Fruit fly (Drosophila melanogaster): ENCODE data around the gene Ugt35E1.

The Ugt35E1 gene

dm6 chr3R:11209801-11210402 is 44.0 kb upstream of the Ugt35E1 start, which contains the start of the genes SdhC and Tctp (continued):
- TF ChIP-seq CG7368 (GFP tag; optimal IDR thresholded peaks at IDR 0.05) (no peak), topi (GFP tag; optimal IDR thresholded peaks at IDR 0.05) (peak; percentile 49), Ets21C (GFP tag; optimal IDR thresholded peaks at IDR 0.05) (peak; percentile 28), CG3032 (tag; optimal IDR thresholded peaks at IDR 0.05) (peak; percentile 23), salr (GFP tag; optimal IDR thresholded peaks at IDR 0.05) (peak in 1 of 2 experiments; percentile 10), dsx (GFP tag; optimal IDR thresholded peaks at IDR 0.05; ENCODE audit: poor library complexity, severe bottlenecking) (peak; percentile 10), CG11902 (GFP tag; optimal IDR thresholded peaks at IDR 0.05) (no peak), Sox102F (GFP tag; optimal IDR thresholded peaks at IDR 0.05) (peak; percentile 42), CG15336 (GFP tag; IDR thresholded peaks at IDR 0.05) (no peak), lz (GFP tag; optimal IDR thresholded peaks at IDR 0.05) (peak; percentile 47)

- TF ChIP-seq CG10669 (GFP tag; optimal IDR thresholded peaks at IDR 0.05) (no peak), ss (GFP tag; optimal IDR thresholded peaks at IDR 0.05) (peak in 1 of 2 experiments; percentile 58), vri (GFP tag; optimal IDR thresholded peaks at IDR 0.05) (peak; percentile 71), CG9139 (GFP tag; optimal IDR thresholded peaks at IDR 0.05) (peak; percentile 77), topi (GFP tag; optimal IDR thresholded peaks at IDR 0.05) (peak; percentile 23), Eip78C (GFP tag) (peak; percentile 93), fkh (GFP tag; optimal IDR thresholded peaks at IDR 0.05) (peak; percentile 23), Met (GFP tag; optimal IDR thresholded peaks at IDR 0.05) (no peak)
Observed at dm6 chr3R:11208766-11209331, 43.0 kb upstream of the Ugt35E1 start.

- peak; percentile 70 for TF ChIP-seq Sox102F (GFP tag; optimal IDR thresholded peaks at IDR 0.05)
- peak; percentile 62 for TF ChIP-seq CG10631 (GFP tag; optimal IDR thresholded peaks at IDR 0.05)
- TF ChIP-seq CG4318 (GFP tag; optimal IDR thresholded peaks at IDR 0.05) = no peak
- TF ChIP-seq Hr4 (GFP tag; optimal IDR thresholded peaks at IDR 0.05) = peak; percentile 61
- TF ChIP-seq CG1621 (tag; optimal IDR thresholded peaks at IDR 0.05) = no peak
- no peak for TF ChIP-seq CG11294 (GFP tag; IDR thresholded peaks at IDR 0.05)
- TF ChIP-seq fd85E (GFP tag; optimal IDR thresholded peaks at IDR 0.05) = no peak
- peak; percentile 59 for TF ChIP-seq CG8632 (GFP tag; optimal IDR thresholded peaks at IDR 0.05)
- peak; percentile 89 for TF ChIP-seq svp (GFP tag)
- TF ChIP-seq cyc (GFP tag; optimal IDR thresholded peaks at IDR 0.05) = peak; percentile 53
- TF ChIP-seq acj6 (GFP tag; optimal IDR thresholded peaks at IDR 0.05) = peak; percentile 74
- TF ChIP-seq CG6808 (GFP tag; optimal IDR thresholded peaks at IDR 0.05) = peak; percentile 14
- TF ChIP-seq vri (GFP tag; optimal IDR thresholded peaks at IDR 0.05) = peak; percentile 98
- TF ChIP-seq CG6163 (GFP tag; IDR thresholded peaks at IDR 0.05) = peak; percentile 71; the same call in 1 of the 3 replicates
- no peak for TF ChIP-seq CG9139 (GFP tag; optimal IDR thresholded peaks at IDR 0.05)
- peak; percentile 50 for TF ChIP-seq dsx (GFP tag; optimal IDR thresholded peaks at IDR 0.05; ENCODE audit: poor library complexity, severe bottlenecking)
- peak; percentile 71 for TF ChIP-seq CG32006 (GFP tag; optimal IDR thresholded peaks at IDR 0.05)
- peak; percentile 74 for TF ChIP-seq Eip93F (GFP tag; optimal IDR thresholded peaks at IDR 0.05)
- peak; percentile 30 for TF ChIP-seq spab (GFP tag; optimal IDR thresholded peaks at IDR 0.05)
- peak; percentile 77 for TF ChIP-seq esn (GFP tag; optimal IDR thresholded peaks at IDR 0.05)
- TF ChIP-seq Eip75B (GFP tag; optimal IDR thresholded peaks at IDR 0.05) = peak; percentile 48
- peak; percentile 66 for TF ChIP-seq CG15336 (GFP tag; IDR thresholded peaks at IDR 0.05)
- TF ChIP-seq CG34406 (GFP tag; optimal IDR thresholded peaks at IDR 0.05) = peak; percentile 66
- peak; percentile 42 for TF ChIP-seq CG11902 (GFP tag; optimal IDR thresholded peaks at IDR 0.05)
- TF ChIP-seq CG8119 (GFP tag; IDR thresholded peaks at IDR 0.05) = peak; percentile 67; the same call in 2 of the 3 replicates
- TF ChIP-seq Smox (GFP tag; optimal IDR thresholded peaks at IDR 0.05) = peak; percentile 65
- TF ChIP-seq Gug (GFP tag; IDR thresholded peaks at IDR 0.05) = 0 out of 2 replicates have a peak, but pooled peaks have one; percentile 34
- TF ChIP-seq Met (GFP tag; optimal IDR thresholded peaks at IDR 0.05) = peak; percentile 68
- peak; percentile 53 for TF ChIP-seq CG7368 (GFP tag; optimal IDR thresholded peaks at IDR 0.05)
- no peak for TF ChIP-seq Hr38 (GFP tag; optimal IDR thresholded peaks at IDR 0.05)
- peak; percentile 44 for TF ChIP-seq Sox14 (GFP tag; optimal IDR thresholded peaks at IDR 0.05)
- peak; percentile 50 for TF ChIP-seq Sox15 (GFP tag; optimal IDR thresholded peaks at IDR 0.05)
- peak; percentile 28 for TF ChIP-seq CG10669 (GFP tag; optimal IDR thresholded peaks at IDR 0.05)
- TF ChIP-seq fd59A (GFP tag; optimal IDR thresholded peaks at IDR 0.05) = no peak
- peak; percentile 42 for TF ChIP-seq CG6276 (GFP tag; optimal IDR thresholded peaks at IDR 0.05)
- TF ChIP-seq CG16779 (tag; optimal IDR thresholded peaks at IDR 0.05) = peak; percentile 47
- no peak for TF ChIP-seq Ets21C (GFP tag; optimal IDR thresholded peaks at IDR 0.05)
Observed at dm6 chr3R:11200885-11201421, 35.1 kb upstream of the Ugt35E1 start.
